Fruit fly (Drosophila melanogaster) whole organism, embryonic: ENCODE data around the gene Exo70.

ENCODE experiments used
- CG10959 ChIP-seq: fragments of 200-800 bp; sonication (Bioruptor generic); IDR thresholded peaks from 2 replicates; pipeline ENCODE4 v1.3.6; 2022; ENCODE audit warnings: missing biosample characterization, missing genetic modification characterization
- CG1647 ChIP-seq: fragments of 200-800 bp; sonication (Bioruptor generic); optimal IDR thresholded peaks from 3 replicates; lab custom pipeline; 2016; ENCODE audit warnings: missing biosample characterization, missing genetic modification characterization
- CG1792 ChIP-seq: fragments of 200-800 bp; sonication (Bioruptor generic); optimal IDR thresholded peaks from 2 replicates; lab custom pipeline; 2016; ENCODE audit warnings: missing biosample characterization, missing genetic modification characterization
- CG6854 ChIP-seq: fragments of 200-800 bp; sonication (Bioruptor generic); optimal IDR thresholded peaks from 3 replicates; lab custom pipeline; 2017; ENCODE audit warnings: missing biosample characterization, mild to moderate bottlenecking, missing genetic modification characterization
- CG8478 ChIP-seq: fragments of >200 bp; optimal IDR thresholded peaks from 2 replicates; lab custom pipeline; 2018
- CrebB ChIP-seq: fragments of 200-800 bp; sonication (Bioruptor generic); optimal IDR thresholded peaks from 3 replicates; lab custom pipeline; 2018; ENCODE audit warnings: missing biosample characterization, mild to moderate bottlenecking, missing genetic modification characterization
- Dbx ChIP-seq: fragments of 200-800 bp; sonication (Bioruptor generic); IDR thresholded peaks from 3 replicates; pipeline ENCODE4 v1.3.6; 2022; ENCODE audit warnings: missing biosample characterization, missing genetic modification characterization
- ERR ChIP-seq: fragments of 200-800 bp; sonication (Bioruptor generic); optimal IDR thresholded peaks from 2 replicates; lab custom pipeline; 2016; ENCODE audit warnings: missing biosample characterization, missing genetic modification characterization
- Jarid2 ChIP-seq: fragments of 200-800 bp; sonication (Bioruptor generic); optimal IDR thresholded peaks from 3 replicates; lab custom pipeline; 2017; ENCODE audit warnings: mild to moderate bottlenecking, missing biosample characterization, missing genetic modification reagents, missing genetic modification characterization
- fu2 ChIP-seq: fragments of 200-800 bp; sonication (Bioruptor generic); optimal IDR thresholded peaks from 2 replicates; lab custom pipeline; 2016; ENCODE audit warnings: missing biosample characterization, missing genetic modification characterization
- nom ChIP-seq: fragments of 200-800 bp; sonication (Bioruptor generic); optimal IDR thresholded peaks from 2 replicates; lab custom pipeline; 2017; ENCODE audit warnings: missing biosample characterization, missing genetic modification characterization, mild to moderate bottlenecking, moderate library complexity, missing genetic modification reagents
- phol ChIP-seq: fragments of 200-800 bp; sonication (Bioruptor generic); optimal IDR thresholded peaks from 3 replicates; lab custom pipeline; 2018; ENCODE audit warnings: missing biosample characterization, mild to moderate bottlenecking, missing genetic modification characterization, moderate library complexity
- twi ChIP-seq: fragments of 200-800 bp; optimal IDR thresholded peaks from 2 replicates; lab custom pipeline; 2019; ENCODE audit warnings: missing biosample characterization, mild to moderate bottlenecking, missing genetic modification characterization, moderate library complexity
- yki ChIP-seq: fragments of >200 bp; optimal IDR thresholded peaks from 3 replicates; lab custom pipeline; 2018

- TF ChIP-seq twi (no peak), CG1792 (GFP tag; lab: Kevin White, UChicago) (no peak), CG1647 (GFP tag; lab: Kevin White, UChicago) (no peak), ERR (GFP tag; lab: Kevin White, UChicago) (no peak), CG10959 (GFP tag; lab: Robert Waterston, UW) (no peak), nom (no peak), yki (lab: Kevin White, UChicago) (no peak), fu2 (no peak), phol (tag; lab: Kevin White, UChicago) (no peak), CrebB (no peak), CG6854 (no peak), Dbx (GFP tag; lab: Robert Waterston, UW) (no peak), Jarid2 (GFP tag; lab: Kevin White, UChicago) (no peak), CG8478 (no peak)
Measured at dm6 chr3L:8437583-8437982, 25.9 kb downstream of the Exo70 start.
